Worm (Caenorhabditis elegans): ENCODE measurements around the gene nkb-3.

The nkb-3 gene

ce11 chrX:13716313-13716712 is 54.0 kb downstream of the nkb-3 start (continued):
- TF ChIP-seq egl-27 (tag; optimal IDR thresholded peaks at IDR 0.05) = no peak
- no peak for TF ChIP-seq pax-3 (tag; optimal IDR thresholded peaks at IDR 0.05)
- peak; percentile 36 for TF ChIP-seq C16A3.4 (tag; optimal IDR thresholded peaks at IDR 0.05)
